Worm (Caenorhabditis elegans) whole organism, L1 larva: Measurements from ENCODE around the gene spp-22.
A peak's percentile ranks its signal among the peaks of the same experiment; 100 is the strongest.

Source experiments
- Y116A8C.19 ChIP-seq: sonication (generic microtip); optimal IDR thresholded peaks from 2 replicates; lab custom pipeline; 2016; ENCODE audit warnings: missing compliant biosample characterization, missing genetic modification characterization, borderline replicate concordance
- aha-1 ChIP-seq: fragments of 150-350 bp; optimal IDR thresholded peaks from 2 replicates; lab custom pipeline; 2014; ENCODE audit warnings: missing biosample characterization, missing genetic modification characterization
- aly-2 ChIP-seq: fragments of 150-350 bp; optimal IDR thresholded peaks from 2 replicates; lab custom pipeline; 2014; ENCODE audit warnings: missing biosample characterization, missing genetic modification characterization
- ama-1 ChIP-seq: fragments of 150-350 bp; optimal IDR thresholded peaks from 2 replicates; lab custom pipeline; 2014
- ceh-88 ChIP-seq: fragments of 200-800 bp; sonication (Bioruptor generic); IDR thresholded peaks from 2 replicates; pipeline ENCODE4 v1.3.6; 2022; ENCODE audit warnings: missing genetic modification characterization, missing compliant biosample characterization
- ceh-90 ChIP-seq: sonication (generic microtip); optimal IDR thresholded peaks from 2 replicates; lab custom pipeline; 2016; ENCODE audit warnings: missing genetic modification characterization, missing compliant biosample characterization
- ces-1 ChIP-seq: fragments of 150-350 bp; optimal IDR thresholded peaks from 2 replicates; lab custom pipeline; 2014; ENCODE audit warnings: missing biosample characterization, missing genetic modification reagents, missing genetic modification characterization
- dpl-1 ChIP-seq, 3 experiments: fragments of 150-350 bp in 2 of 3; sonication (generic microtip) in 1 of 3; optimal IDR thresholded peaks; 2 replicates each; lab custom pipeline; 2014 to 2017; ENCODE audit warnings: missing biosample characterization in 3 of 3, missing genetic modification characterization in 3 of 3, missing genetic modification reagents in 3 of 3
- dsc-1 ChIP-seq: sonication (generic microtip); optimal IDR thresholded peaks from 2 replicates; lab custom pipeline; 2016; ENCODE audit warnings: mild to moderate bottlenecking, missing genetic modification characterization, missing compliant biosample characterization
- efl-1 ChIP-seq, 4 experiments: fragments of 150-350 bp; optimal IDR thresholded peaks in 3 of 4; peaks in 1 of 4; 1 replicate in 1 of 4; 2 replicates in 3 of 4; lab custom pipeline; 2014; ENCODE audit warnings: missing biosample characterization in 2 of 4, missing genetic modification characterization in 2 of 4, missing genetic modification reagents in 2 of 4
- egl-27 ChIP-seq, 2 experiments: fragments of 150-350 bp in 1 of 2; sonication (generic microtip); optimal IDR thresholded peaks; 3 replicates each; lab custom pipeline; 2017 to 2018; ENCODE audit warnings: missing biosample characterization in 2 of 2, missing genetic modification characterization in 2 of 2, missing genetic modification reagents in 2 of 2
- fkh-4 ChIP-seq: sonication (generic microtip); optimal IDR thresholded peaks from 2 replicates; lab custom pipeline; 2016; ENCODE audit warnings: missing compliant biosample characterization, missing genetic modification characterization, borderline replicate concordance
- fos-1 ChIP-seq: fragments of 150-350 bp; optimal IDR thresholded peaks from 2 replicates; lab custom pipeline; 2014; ENCODE audit warnings: missing biosample characterization, missing genetic modification characterization
- grh-1 ChIP-seq: fragments of 200-800 bp; sonication (Bioruptor generic); IDR thresholded peaks from 2 replicates; pipeline ENCODE4 v1.3.6; 2022; ENCODE audit warnings: missing genetic modification reagents, missing genetic modification characterization, missing compliant biosample characterization
- hlh-17 ChIP-seq: fragments of 200-800 bp; sonication (Bioruptor generic); optimal IDR thresholded peaks from 2 replicates; lab custom pipeline; 2018; ENCODE audit warnings: missing genetic modification characterization, mild to moderate bottlenecking, missing compliant biosample characterization, moderate library complexity, borderline replicate concordance
- irx-1 ChIP-seq: sonication (generic microtip); optimal IDR thresholded peaks from 2 replicates; lab custom pipeline; 2016; ENCODE audit warnings: missing genetic modification characterization, missing compliant biosample characterization
- lin-14 ChIP-seq: fragments of 200-800 bp; sonication (Bioruptor generic); optimal IDR thresholded peaks from 2 replicates; lab custom pipeline; 2018; ENCODE audit warnings: mild to moderate bottlenecking, missing genetic modification characterization, moderate library complexity, missing compliant biosample characterization
- lin-35 ChIP-seq, 2 experiments: fragments of 150-350 bp; optimal IDR thresholded peaks; 2 replicates each; lab custom pipeline; 2014; ENCODE audit warnings: missing biosample characterization in 2 of 2, missing genetic modification characterization in 2 of 2, missing genetic modification reagents in 2 of 2
- lin-39 ChIP-seq: fragments of 150-350 bp; optimal IDR thresholded peaks from 2 replicates; lab custom pipeline; 2014; ENCODE audit warnings: missing biosample characterization, missing genetic modification reagents, missing genetic modification characterization
- lir-3 ChIP-seq: sonication (generic microtip); optimal IDR thresholded peaks from 2 replicates; lab custom pipeline; 2016; ENCODE audit warnings: mild to moderate bottlenecking, missing genetic modification characterization, moderate library complexity, missing compliant biosample characterization; ENCODE audit not compliant: poor library complexity
- lsy-2 ChIP-seq, 2 experiments: fragments of 150-350 bp; optimal IDR thresholded peaks; 2 replicates each; lab custom pipeline; 2014; ENCODE audit warnings: missing biosample characterization in 2 of 2, missing genetic modification characterization in 2 of 2
- mef-2 ChIP-seq: fragments of 150-350 bp; optimal IDR thresholded peaks from 2 replicates; lab custom pipeline; 2014; ENCODE audit warnings: missing biosample characterization, missing genetic modification characterization
- mep-1 ChIP-seq: fragments of 150-350 bp; optimal IDR thresholded peaks from 2 replicates; lab custom pipeline; 2014; ENCODE audit warnings: missing biosample characterization, missing genetic modification characterization
- nhr-11 ChIP-seq: fragments of 150-350 bp; optimal IDR thresholded peaks from 2 replicates; lab custom pipeline; 2014; ENCODE audit warnings: missing biosample characterization, missing genetic modification characterization
- nhr-12 ChIP-seq: sonication (generic microtip); optimal IDR thresholded peaks from 2 replicates; lab custom pipeline; 2017; ENCODE audit warnings: missing biosample characterization, missing genetic modification characterization
- nhr-19 ChIP-seq: fragments of 200-800 bp; sonication (Bioruptor generic); conservative IDR thresholded peaks from 2 replicates; pipeline ENCODE4 v1.3.6; 2022; ENCODE audit warnings: missing genetic modification characterization, missing compliant biosample characterization
- nhr-20 ChIP-seq: sonication (generic microtip); optimal IDR thresholded peaks from 2 replicates; lab custom pipeline; 2016; ENCODE audit warnings: mild to moderate bottlenecking, missing genetic modification characterization, missing compliant biosample characterization
- nhr-47 ChIP-seq: sonication (generic microtip); optimal IDR thresholded peaks from 2 replicates; lab custom pipeline; 2016; ENCODE audit warnings: mild to moderate bottlenecking, missing genetic modification characterization, moderate library complexity, missing compliant biosample characterization
- nhr-71 ChIP-seq: sonication (generic microtip); optimal IDR thresholded peaks from 2 replicates; lab custom pipeline; 2016; ENCODE audit warnings: mild to moderate bottlenecking, missing genetic modification characterization, moderate library complexity, missing compliant biosample characterization
- nhr-84 ChIP-seq: sonication (generic microtip); optimal IDR thresholded peaks from 2 replicates; lab custom pipeline; 2017; ENCODE audit warnings: missing biosample characterization, missing genetic modification characterization
- nhr-90 ChIP-seq: sonication (generic microtip); optimal IDR thresholded peaks from 2 replicates; lab custom pipeline; 2016; ENCODE audit warnings: mild to moderate bottlenecking, missing genetic modification characterization, missing compliant biosample characterization; ENCODE audit not compliant: poor library complexity
- pag-3 ChIP-seq: sonication (generic microtip); optimal IDR thresholded peaks from 2 replicates; lab custom pipeline; 2017; ENCODE audit warnings: missing genetic modification characterization, mild to moderate bottlenecking, missing compliant biosample characterization, antibody characterized with exemption, borderline replicate concordance; ENCODE audit not compliant: insufficient read depth
- pax-3 ChIP-seq: fragments of 200-800 bp; sonication (Bioruptor generic); optimal IDR thresholded peaks from 2 replicates; lab custom pipeline; 2018; ENCODE audit warnings: mild to moderate bottlenecking, missing genetic modification characterization, moderate library complexity, missing compliant biosample characterization
- rnt-1 ChIP-seq: sonication (generic microtip); optimal IDR thresholded peaks from 2 replicates; lab custom pipeline; 2016; ENCODE audit warnings: mild to moderate bottlenecking, missing genetic modification characterization, moderate library complexity, missing compliant biosample characterization
- snpc-4 ChIP-seq: fragments of 150-350 bp; optimal IDR thresholded peaks from 2 replicates; lab custom pipeline; 2014; ENCODE audit warnings: missing biosample characterization, missing genetic modification characterization
- snu-23 ChIP-seq: sonication (generic microtip); optimal IDR thresholded peaks from 2 replicates; lab custom pipeline; 2016; ENCODE audit warnings: missing genetic modification characterization, missing compliant biosample characterization
- swsn-7 ChIP-seq: sonication (generic microtip); optimal IDR thresholded peaks from 2 replicates; lab custom pipeline; 2016; ENCODE audit warnings: missing genetic modification characterization, missing compliant biosample characterization
- tbx-2 ChIP-seq: sonication (generic microtip); optimal IDR thresholded peaks from 2 replicates; lab custom pipeline; 2016; ENCODE audit warnings: missing genetic modification characterization, missing compliant biosample characterization
- tlp-1 ChIP-seq: fragments of 150-350 bp; optimal IDR thresholded peaks from 2 replicates; lab custom pipeline; 2014; ENCODE audit warnings: missing biosample characterization, missing genetic modification characterization
- unc-130 ChIP-seq: fragments of 150-350 bp; optimal IDR thresholded peaks from 2 replicates; lab custom pipeline; 2017; ENCODE audit warnings: missing biosample characterization, missing genetic modification characterization, inconsistent platforms
- unc-30 ChIP-seq: sonication (generic microtip); optimal IDR thresholded peaks from 2 replicates; lab custom pipeline; 2017; ENCODE audit warnings: missing biosample characterization, missing genetic modification characterization
- unc-98 ChIP-seq: fragments of 200-800 bp; sonication (Bioruptor generic); IDR thresholded peaks from 2 replicates; pipeline ENCODE4 v1.3.6; 2022; ENCODE audit warnings: missing genetic modification characterization, missing compliant biosample characterization
- vab-15 ChIP-seq: sonication (generic microtip); optimal IDR thresholded peaks from 2 replicates; lab custom pipeline; 2017; ENCODE audit warnings: missing genotype, mild to moderate bottlenecking, missing genetic modification characterization, missing compliant biosample characterization
- xbp-1 ChIP-seq: sonication (generic microtip); optimal IDR thresholded peaks from 2 replicates; lab custom pipeline; 2016; ENCODE audit warnings: missing genetic modification characterization, missing compliant biosample characterization
- zag-1 ChIP-seq: fragments of 150-350 bp; optimal IDR thresholded peaks from 2 replicates; lab custom pipeline; 2014; ENCODE audit warnings: missing biosample characterization, missing genetic modification characterization
- ztf-11 ChIP-seq, 2 experiments: sonication (generic microtip); optimal IDR thresholded peaks; 2 replicates each; lab custom pipeline; 2016 to 2017; ENCODE audit warnings: missing genetic modification characterization in 2 of 2, missing biosample characterization in 1 of 2, missing compliant biosample characterization in 1 of 2
- ztf-4 ChIP-seq: fragments of 150-350 bp; optimal IDR thresholded peaks from 2 replicates; lab custom pipeline; 2014; ENCODE audit warnings: missing biosample characterization, missing genetic modification characterization

spp-22 gene

DNA sequence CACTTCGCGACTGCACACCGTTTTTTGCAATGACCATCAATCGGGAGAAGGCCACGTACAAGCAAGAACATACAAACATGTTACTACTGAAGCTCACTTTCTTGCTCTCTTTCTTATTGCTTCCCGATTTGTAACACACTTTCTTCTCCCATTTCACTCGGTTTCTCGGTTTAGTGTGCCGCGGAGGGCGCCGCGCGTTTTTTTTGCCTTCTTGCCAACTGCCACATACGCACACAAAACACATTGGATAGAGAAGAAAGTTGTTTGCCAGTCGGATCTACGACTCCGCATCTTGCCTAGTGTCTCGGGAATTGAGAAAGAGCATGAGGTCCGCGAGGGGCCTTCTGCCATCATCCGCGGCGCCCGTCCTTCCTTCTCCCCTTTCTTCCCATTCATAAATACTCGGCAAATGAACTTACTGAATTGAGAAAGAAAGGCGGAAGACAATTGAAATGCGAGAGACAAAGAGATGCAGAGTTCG lies 23.3 kb downstream of the spp-22 start (continued):
- TF ChIP-seq lsy-2 (tag; optimal IDR thresholded peaks at IDR 0.05; lab: Kevin White, UChicago) (peak; percentile 31 to 57), ceh-88 (GFP tag; lab: Robert Waterston, UW) (no peak), ztf-4 (tag; lab: Kevin White, UChicago) (no peak), pax-3 (tag; lab: Kevin White, UChicago) (no peak), hlh-17 (GFP tag; lab: Kevin White, UChicago) (no peak), efl-1 (optimal IDR thresholded peaks at IDR 0.05; lab: Kevin White, UChicago) (peak; percentile 8 to 14), efl-1 (GFP tag; optimal IDR thresholded peaks at IDR 0.05 in 1 of 2; lab: Kevin White, UChicago) (peak in 1 of 2 experiments; percentile 14), unc-30 (tag; lab: Kevin White, UChicago) (no peak), rnt-1 (tag; lab: Kevin White, UChicago) (peak; percentile 69), nhr-19 (GFP tag; lab: Robert Waterston, UW) (peak; percentile 46), mep-1 (tag; lab: Kevin White, UChicago) (peak; percentile 39), zag-1 (tag; lab: Kevin White, UChicago) (no peak), grh-1 (GFP tag; lab: Robert Waterston, UW) (no peak), ama-1 (lab: Kevin White, UChicago) (no peak), nhr-84 (tag; lab: Kevin White, UChicago) (no peak), fos-1 (no peak), lir-3 (tag; lab: Kevin White, UChicago) (no peak), Y116A8C.19 (no peak), mef-2 (tag; lab: Kevin White, UChicago) (no peak), unc-98 (no peak), lin-35 (GFP tag; optimal IDR thresholded peaks at IDR 0.05; lab: Kevin White, UChicago) (peak in 1 of 2 experiments; percentile 0), tbx-2 (tag; lab: Kevin White, UChicago) (peak; percentile 83), nhr-90 (no peak), lin-14 (GFP tag; lab: Kevin White, UChicago) (peak; percentile 95), ces-1 (GFP tag; lab: Kevin White, UChicago) (no peak), ceh-90 (tag; lab: Kevin White, UChicago) (no peak), pag-3 (tag; lab: Kevin White, UChicago) (peak; percentile 72), tlp-1 (tag; lab: Kevin White, UChicago) (no peak), lin-39 (tag; lab: Kevin White, UChicago) (no peak), ztf-11 (tag; optimal IDR thresholded peaks at IDR 0.05; lab: Kevin White, UChicago) (no peak), aly-2 (tag; lab: Kevin White, UChicago) (no peak)

DNA sequence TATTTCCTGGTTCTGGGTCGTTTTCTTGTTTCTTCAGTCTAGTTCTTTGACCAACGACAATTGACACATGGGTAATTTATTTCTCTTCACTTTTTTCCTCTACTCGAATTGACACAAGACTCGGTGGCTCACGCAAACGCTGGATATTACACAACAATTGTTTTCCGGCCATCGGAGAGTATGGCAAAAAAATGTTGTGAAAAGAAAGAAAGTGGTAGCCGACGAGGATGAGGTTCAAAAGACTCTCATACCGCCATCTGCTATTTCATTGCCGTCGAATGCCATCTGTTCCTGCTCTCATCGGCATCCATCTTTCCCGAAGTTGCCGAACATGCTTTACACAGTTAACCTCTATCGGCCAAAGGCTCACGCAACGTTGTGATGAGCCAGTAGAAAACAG lies 25.2 kb downstream of the spp-22 start:
- TF ChIP-seq lsy-2 (tag; optimal IDR thresholded peaks at IDR 0.05; lab: Kevin White, UChicago) (peak; percentile 38 to 53), lin-14 (GFP tag; lab: Kevin White, UChicago) (peak; percentile 93), snpc-4 (no peak), efl-1 (optimal IDR thresholded peaks at IDR 0.05; lab: Kevin White, UChicago) (peak in 1 of 2 experiments; percentile 10), efl-1 (GFP tag; optimal IDR thresholded peaks at IDR 0.05 in 1 of 2; lab: Kevin White, UChicago) (no peak), hlh-17 (GFP tag; lab: Kevin White, UChicago) (no peak), dpl-1 (GFP tag; optimal IDR thresholded peaks at IDR 0.05; lab: Kevin White, UChicago) (no peak), vab-15 (tag; lab: Kevin White, UChicago) (no peak), nhr-20 (tag; lab: Kevin White, UChicago) (peak; percentile 62), tbx-2 (tag; lab: Kevin White, UChicago) (peak; percentile 29), aly-2 (tag; lab: Kevin White, UChicago) (no peak), unc-130 (tag; lab: Kevin White, UChicago) (peak; percentile 60), dsc-1 (tag; lab: Kevin White, UChicago) (peak; percentile 90), xbp-1 (peak; percentile 39), nhr-12 (tag; lab: Kevin White, UChicago) (no peak), pag-3 (tag; lab: Kevin White, UChicago) (peak; percentile 100), swsn-7 (tag; lab: Kevin White, UChicago) (peak; percentile 49), mep-1 (tag; lab: Kevin White, UChicago) (peak; percentile 62), nhr-11 (tag; lab: Kevin White, UChicago) (peak; percentile 1), lin-39 (tag; lab: Kevin White, UChicago) (peak; percentile 25), rnt-1 (tag; lab: Kevin White, UChicago) (peak; percentile 74), irx-1 (tag; lab: Kevin White, UChicago) (peak; percentile 44), nhr-47 (tag; lab: Kevin White, UChicago) (peak; percentile 14), egl-27 (tag; optimal IDR thresholded peaks at IDR 0.05; lab: Kevin White, UChicago) (no peak), fkh-4 (tag; lab: Kevin White, UChicago) (peak; percentile 47), snu-23 (GFP tag; lab: Kevin White, UChicago) (peak; percentile 62), nhr-19 (GFP tag; lab: Robert Waterston, UW) (peak; percentile 67), nhr-71 (tag; lab: Kevin White, UChicago) (peak; percentile 89), aha-1 (no peak), grh-1 (GFP tag; lab: Robert Waterston, UW) (no peak)
- TF ChIP-seq, all 84 proteins: peak for 20
